Fruit fly (Drosophila melanogaster) whole organism, prepupa: ENCODE measurements around the gene CG8066.

ENCODE experiments used
- CG10669 ChIP-seq: fragments of 200-800 bp; sonication (Bioruptor generic); optimal IDR thresholded peaks from 3 replicates; lab custom pipeline; 2018; ENCODE audit warnings: missing biosample characterization, mild to moderate bottlenecking, missing genetic modification characterization, moderate library complexity
- CG15336 ChIP-seq: fragments of 200-800 bp; sonication (Bioruptor generic); IDR thresholded peaks from 2 replicates; pipeline ENCODE4 v1.3.6; 2022; ENCODE audit warnings: missing biosample characterization, missing genetic modification characterization
- CG32006 ChIP-seq: fragments of 200-800 bp; sonication (Bioruptor generic); optimal IDR thresholded peaks from 3 replicates; lab custom pipeline; 2017; ENCODE audit warnings: missing biosample characterization, mild to moderate bottlenecking, missing genetic modification characterization
- CG34406 ChIP-seq: fragments of 200-800 bp; sonication (Bioruptor generic); optimal IDR thresholded peaks from 3 replicates; lab custom pipeline; 2016; ENCODE audit warnings: missing biosample characterization, missing genetic modification characterization
- CG3919 ChIP-seq: fragments of 200-800 bp; sonication (Bioruptor generic); optimal IDR thresholded peaks from 3 replicates; lab custom pipeline; 2016; ENCODE audit warnings: missing biosample characterization, missing genetic modification characterization
- CG6163 ChIP-seq: fragments of 200-800 bp; sonication (Bioruptor generic); IDR thresholded peaks from 3 replicates; pipeline ENCODE4 v1.3.6; 2022; ENCODE audit warnings: missing biosample characterization, missing genetic modification characterization
- CG6792 ChIP-seq: fragments of 200-800 bp; sonication (Bioruptor generic); optimal IDR thresholded peaks from 3 replicates; lab custom pipeline; 2016; ENCODE audit warnings: missing biosample characterization, missing genetic modification characterization
- CG6808 ChIP-seq: fragments of 200-800 bp; sonication (Bioruptor generic); optimal IDR thresholded peaks from 3 replicates; lab custom pipeline; 2017; ENCODE audit warnings: missing biosample characterization, missing genetic modification characterization, mild to moderate bottlenecking, moderate library complexity, missing genetic modification reagents
- CG6854 ChIP-seq: fragments of 200-800 bp; sonication (Bioruptor generic); optimal IDR thresholded peaks from 2 replicates; lab custom pipeline; 2017; ENCODE audit warnings: missing biosample characterization, mild to moderate bottlenecking, missing genetic modification characterization
- CG8119 ChIP-seq: fragments of 200-800 bp; sonication (Bioruptor generic); IDR thresholded peaks from 3 replicates; pipeline ENCODE4 v1.3.6; 2022; ENCODE audit warnings: missing biosample characterization, missing genetic modification characterization
- CG8319 ChIP-seq: fragments of 200-800 bp; sonication (Bioruptor generic); optimal IDR thresholded peaks from 3 replicates; lab custom pipeline; 2016; ENCODE audit warnings: missing biosample characterization, missing genetic modification characterization
- CG8632 ChIP-seq: fragments of 200-800 bp; sonication (Bioruptor generic); optimal IDR thresholded peaks from 3 replicates; lab custom pipeline; 2016; ENCODE audit warnings: missing biosample characterization, missing genetic modification characterization
- CG9139 ChIP-seq: fragments of 200-800 bp; sonication (Bioruptor generic); optimal IDR thresholded peaks from 3 replicates; lab custom pipeline; 2017; ENCODE audit warnings: missing biosample characterization, mild to moderate bottlenecking, missing genetic modification characterization
- Eip93F ChIP-seq: fragments of 200-800 bp; sonication (Bioruptor generic); optimal IDR thresholded peaks from 2 replicates; lab custom pipeline; 2016; ENCODE audit warnings: missing biosample characterization, mild to moderate bottlenecking, missing genetic modification characterization
- Ets21C ChIP-seq: fragments of 200-800 bp; sonication (Bioruptor generic); optimal IDR thresholded peaks from 3 replicates; lab custom pipeline; 2016; ENCODE audit warnings: missing biosample characterization, missing genetic modification characterization
- Gug ChIP-seq: fragments of 200-800 bp; sonication (Bioruptor generic); IDR thresholded peaks from 2 replicates; pipeline ENCODE4 v1.3.6; 2022; ENCODE audit warnings: missing biosample characterization, missing genetic modification characterization
- Hr38 ChIP-seq: sonication (Bioruptor generic); optimal IDR thresholded peaks from 2 replicates; lab custom pipeline; 2016; ENCODE audit warnings: missing biosample characterization, missing genetic modification characterization
- Hr39 ChIP-seq: fragments of 200-800 bp; sonication (Bioruptor generic); optimal IDR thresholded peaks from 2 replicates; lab custom pipeline; 2016; ENCODE audit warnings: missing biosample characterization, missing genetic modification characterization
- Hr4 ChIP-seq: fragments of 200-800 bp; sonication (Bioruptor generic); optimal IDR thresholded peaks from 3 replicates; lab custom pipeline; 2016; ENCODE audit warnings: missing biosample characterization, missing genetic modification characterization
- Met ChIP-seq: fragments of 200-800 bp; sonication (Bioruptor generic); optimal IDR thresholded peaks from 3 replicates; lab custom pipeline; 2016; ENCODE audit warnings: missing biosample characterization, missing genetic modification characterization
- Smox ChIP-seq: fragments of 200-800 bp; sonication (Bioruptor generic); optimal IDR thresholded peaks from 3 replicates; lab custom pipeline; 2016; ENCODE audit warnings: missing biosample characterization, missing genetic modification characterization
- achi ChIP-seq: fragments of 200-800 bp; sonication (Bioruptor generic); optimal IDR thresholded peaks from 3 replicates; lab custom pipeline; 2016; ENCODE audit warnings: missing biosample characterization, missing genetic modification characterization
- acj6 ChIP-seq: fragments of 200-800 bp; sonication (Bioruptor generic); optimal IDR thresholded peaks from 3 replicates; lab custom pipeline; 2016; ENCODE audit warnings: missing biosample characterization, missing genetic modification characterization
- dac ChIP-seq: fragments of 200-800 bp; sonication (Bioruptor generic); optimal IDR thresholded peaks from 2 replicates; lab custom pipeline; 2017; ENCODE audit warnings: missing biosample characterization, mild to moderate bottlenecking, missing genetic modification characterization
- dsx ChIP-seq: fragments of 200-800 bp; optimal IDR thresholded peaks from 3 replicates; lab custom pipeline; 2019; ENCODE audit warnings: missing biosample characterization, mild to moderate bottlenecking, missing genetic modification characterization, moderate library complexity; ENCODE audit not compliant: poor library complexity, severe bottlenecking
- esn ChIP-seq: fragments of 200-800 bp; sonication (Bioruptor generic); optimal IDR thresholded peaks from 2 replicates; lab custom pipeline; 2016; ENCODE audit warnings: missing biosample characterization, mild to moderate bottlenecking, missing genetic modification characterization, moderate library complexity
- fd59A ChIP-seq: fragments of 200-800 bp; sonication (Bioruptor generic); optimal IDR thresholded peaks from 2 replicates; lab custom pipeline; 2017; ENCODE audit warnings: missing biosample characterization, mild to moderate bottlenecking, missing genetic modification characterization, missing genetic modification reagents
- fd85E ChIP-seq: fragments of 200-800 bp; sonication (Bioruptor generic); optimal IDR thresholded peaks from 3 replicates; lab custom pipeline; 2016; ENCODE audit warnings: missing biosample characterization, missing genetic modification characterization
- fkh ChIP-seq: fragments of 200-800 bp; sonication (Bioruptor generic); optimal IDR thresholded peaks from 3 replicates; lab custom pipeline; 2017; ENCODE audit warnings: missing biosample characterization, mild to moderate bottlenecking, missing genetic modification characterization, moderate library complexity
- lz ChIP-seq: fragments of 200-800 bp; sonication (Bioruptor generic); optimal IDR thresholded peaks from 3 replicates; lab custom pipeline; 2016; ENCODE audit warnings: missing biosample characterization, missing genetic modification characterization
- salr ChIP-seq, 2 experiments: fragments of 200-800 bp; sonication (Bioruptor generic); optimal IDR thresholded peaks; 3 replicates each; lab custom pipeline; 2016 to 2018; ENCODE audit warnings: missing biosample characterization in 2 of 2, missing genetic modification characterization in 2 of 2, mild to moderate bottlenecking in 1 of 2
- spab ChIP-seq: fragments of 200-800 bp; sonication (Bioruptor generic); optimal IDR thresholded peaks from 2 replicates; lab custom pipeline; 2017; ENCODE audit warnings: missing biosample characterization, mild to moderate bottlenecking, missing genetic modification characterization, missing genetic modification reagents
- ss ChIP-seq, 2 experiments: fragments of 200-800 bp; sonication (Bioruptor generic); optimal IDR thresholded peaks; 2 replicates in 1 of 2; 3 replicates in 1 of 2; lab custom pipeline; 2017 to 2018; ENCODE audit warnings: mild to moderate bottlenecking in 2 of 2, missing biosample characterization in 2 of 2, missing genetic modification characterization in 2 of 2, moderate library complexity in 1 of 2

The CG8066 gene

dm6 chr3R:14557480-14558354 is 10.9 kb downstream of the CG8066 start, which contains the start of gene Pde6 (continued):
- peak; percentile 78 for TF ChIP-seq CG32006 (GFP tag; lab: Kevin White, UChicago)
- peak; percentile 91 for TF ChIP-seq CG6163 (GFP tag; lab: Robert Waterston, UW)
- TF ChIP-seq CG34406 (GFP tag; lab: Kevin White, UChicago), result peak; percentile 40
- TF ChIP-seq Gug (GFP tag; lab: Robert Waterston, UW), result peak; percentile 68
- no peak for TF ChIP-seq Hr39 (GFP tag; lab: Kevin White, UChicago)
- TF ChIP-seq CG6808 (GFP tag; lab: Kevin White, UChicago), result peak; percentile 56
- TF ChIP-seq fd85E (GFP tag; lab: Kevin White, UChicago), result no peak
- TF ChIP-seq CG10669, result no peak
- TF ChIP-seq fkh (GFP tag; lab: Kevin White, UChicago), result peak; percentile 5
- TF ChIP-seq dac (GFP tag; lab: Kevin White, UChicago), result peak; percentile 44
- TF ChIP-seq acj6 (GFP tag; lab: Kevin White, UChicago), result no peak
- TF ChIP-seq CG8632 (GFP tag; lab: Kevin White, UChicago), result peak; percentile 0
- TF ChIP-seq spab (GFP tag; lab: Kevin White, UChicago), result peak; percentile 28
- TF ChIP-seq CG6792 (GFP tag; lab: Kevin White, UChicago), result no peak
- TF ChIP-seq achi (GFP tag; lab: Kevin White, UChicago), result peak; percentile 63
- TF ChIP-seq CG6854 (GFP tag; lab: Kevin White, UChicago), result no peak
- TF ChIP-seq, all 60 proteins: peak for 32

dm6 chr3R:14555021-14555420 is 13.6 kb downstream of the CG8066 start:
- no peak for TF ChIP-seq fd59A (GFP tag; lab: Kevin White, UChicago)
- no peak for TF ChIP-seq achi (GFP tag; lab: Kevin White, UChicago)
- TF ChIP-seq Met (GFP tag; lab: Kevin White, UChicago), result no peak
- no peak for TF ChIP-seq lz (GFP tag; lab: Kevin White, UChicago)
- TF ChIP-seq CG8119 (GFP tag; lab: Robert Waterston, UW), result no peak
- no peak for TF ChIP-seq CG10669
- TF ChIP-seq salr (GFP tag; optimal IDR thresholded peaks at IDR 0.05; lab: Kevin White, UChicago), result no peak
- no peak for TF ChIP-seq CG3919
- no peak for TF ChIP-seq ss (GFP tag; optimal IDR thresholded peaks at IDR 0.05; lab: Kevin White, UChicago)
- no peak for TF ChIP-seq CG15336 (GFP tag; lab: Robert Waterston, UW)
- TF ChIP-seq Gug (GFP tag; lab: Robert Waterston, UW), result no peak
- TF ChIP-seq Smox (GFP tag; lab: Kevin White, UChicago), result no peak
- no peak for TF ChIP-seq CG9139 (GFP tag; lab: Kevin White, UChicago)
- TF ChIP-seq CG8319 (GFP tag; lab: Kevin White, UChicago), result no peak
- TF ChIP-seq Hr4, result no peak

dm6 chr3R:14548752-14549151 is 19.9 kb downstream of the CG8066 start:
- TF ChIP-seq Gug (GFP tag; lab: Robert Waterston, UW) (no peak), CG6163 (GFP tag; lab: Robert Waterston, UW) (no peak), Hr38 (no peak), esn (GFP tag; lab: Kevin White, UChicago) (no peak), CG6808 (GFP tag; lab: Kevin White, UChicago) (no peak), Ets21C (GFP tag; lab: Kevin White, UChicago) (no peak), CG6854 (GFP tag; lab: Kevin White, UChicago) (no peak), dsx (no peak), CG6792 (GFP tag; lab: Kevin White, UChicago) (no peak), acj6 (GFP tag; lab: Kevin White, UChicago) (no peak), fkh (GFP tag; lab: Kevin White, UChicago) (no peak), Eip93F (GFP tag; lab: Kevin White, UChicago) (no peak)
